Worm (Caenorhabditis elegans): ENCODE results near the gene C55C3.1.

ce11 chrIV:5758695-5759094 is 49.8 kb downstream of the C55C3.1 start:
- TF ChIP-seq sdc-2 (tag; optimal IDR thresholded peaks at IDR 0.05) = no peak
- TF ChIP-seq nfya-1 (tag; optimal IDR thresholded peaks at IDR 0.05) = no peak
- TF ChIP-seq dve-1 (tag; optimal IDR thresholded peaks at IDR 0.05) = no peak
- no peak for TF ChIP-seq tbx-2 (tag; optimal IDR thresholded peaks at IDR 0.05)
- TF ChIP-seq pqm-1 (tag; optimal IDR thresholded peaks at IDR 0.05) = no peak
- TF ChIP-seq ceh-22 (tag; optimal IDR thresholded peaks at IDR 0.05) = no peak
- no peak for TF ChIP-seq ama-1 (optimal IDR thresholded peaks at IDR 0.05)
- no peak for TF ChIP-seq pat-9 (tag; optimal IDR thresholded peaks at IDR 0.05)

All from whole organism, late embryonic.